Worm (Caenorhabditis elegans): ENCODE measurements around the gene srx-33.

The srx-33 gene

DNA sequence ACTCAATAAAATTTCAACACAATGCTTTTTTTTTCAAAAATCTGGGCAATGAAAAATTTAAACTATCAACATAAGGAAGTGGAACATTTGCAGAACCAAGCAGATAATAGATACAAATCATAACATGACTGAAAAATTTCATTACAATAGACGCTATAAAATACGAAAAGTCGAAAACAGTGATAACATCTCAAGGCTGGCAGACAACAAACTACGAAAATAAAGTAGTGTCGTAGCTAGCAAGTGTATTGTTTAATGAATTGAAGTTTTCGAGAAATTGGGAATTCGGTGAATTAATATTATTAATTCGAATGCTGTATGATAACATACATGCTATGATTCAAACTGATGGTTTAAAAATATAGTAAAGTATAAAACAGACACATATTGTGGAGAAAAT, 21.9 kb downstream of the srx-33 start:
- TF ChIP-seq him-1 (tag; optimal IDR thresholded peaks at IDR 0.05) (no peak), dao-5 (tag; optimal IDR thresholded peaks at IDR 0.05) (no peak), W03F9.2 (tag; optimal IDR thresholded peaks at IDR 0.05) (no peak)

DNA sequence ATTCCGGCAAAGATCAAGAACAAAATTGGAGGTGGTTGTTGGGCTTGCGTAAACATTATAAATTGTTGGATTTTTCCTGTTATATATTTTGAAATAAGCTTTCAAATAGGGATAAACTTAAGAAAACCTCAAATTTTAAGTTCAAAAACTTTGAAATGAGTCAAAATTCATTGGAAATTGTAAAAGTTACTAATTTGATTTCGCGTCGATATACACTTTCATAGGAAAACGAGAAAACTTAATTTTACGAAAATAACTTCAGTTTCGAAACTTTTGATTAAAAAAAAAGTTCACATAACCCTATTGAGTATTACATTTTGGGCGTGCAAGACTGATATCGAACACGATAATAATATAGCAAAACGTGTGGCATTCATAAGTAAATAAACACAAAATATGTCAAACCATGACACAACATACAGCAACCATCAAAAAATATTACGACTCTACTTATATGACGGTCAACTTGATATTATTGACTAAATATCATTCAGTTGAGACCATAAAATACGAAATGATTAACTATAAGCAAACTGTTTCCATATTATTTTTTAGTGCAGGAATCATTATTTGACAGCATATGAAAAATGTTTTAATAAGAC, 22.5 kb downstream of the srx-33 start:
- no peak for TF ChIP-seq him-1 (tag; optimal IDR thresholded peaks at IDR 0.05)
- no peak for TF ChIP-seq W03F9.2 (tag; optimal IDR thresholded peaks at IDR 0.05)
- no peak for TF ChIP-seq dao-5 (tag; optimal IDR thresholded peaks at IDR 0.05)

DNA sequence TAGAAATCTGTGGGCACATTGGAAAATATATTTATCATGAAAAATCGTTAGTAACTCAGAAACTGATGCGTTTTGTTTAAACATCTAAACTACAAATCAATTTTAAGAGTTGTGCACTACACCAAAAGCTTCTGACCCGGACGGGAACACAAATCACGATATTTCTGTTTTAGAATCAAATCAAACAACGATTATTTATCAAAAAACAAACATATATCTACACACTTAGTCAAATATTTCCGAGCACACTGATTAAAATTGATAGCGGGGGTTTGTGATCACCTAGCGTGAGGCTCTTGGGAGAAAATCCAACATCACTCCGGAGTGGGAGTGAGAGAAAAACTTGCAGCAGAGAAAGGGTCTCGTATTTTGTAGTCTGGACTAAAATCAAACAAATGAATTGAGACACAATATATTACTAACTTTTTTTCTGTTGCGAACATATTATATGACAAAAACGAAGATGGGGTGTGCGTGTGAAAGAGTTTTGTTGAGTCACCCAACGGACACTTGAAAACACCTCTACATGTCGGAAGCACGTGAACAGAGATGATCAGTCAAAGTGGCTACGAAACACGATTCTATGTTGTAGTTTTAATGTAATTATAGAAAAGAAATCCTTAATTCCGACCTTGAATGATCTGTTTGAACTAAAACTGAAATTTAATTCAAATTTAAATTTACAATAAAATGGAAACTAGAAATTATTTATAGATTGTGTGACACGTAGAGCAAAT, 23.3 kb downstream of the srx-33 start:
- TF ChIP-seq dao-5 (tag; optimal IDR thresholded peaks at IDR 0.05) (no peak), W03F9.2 (tag; optimal IDR thresholded peaks at IDR 0.05) (no peak), him-1 (tag; optimal IDR thresholded peaks at IDR 0.05) (no peak)

DNA sequence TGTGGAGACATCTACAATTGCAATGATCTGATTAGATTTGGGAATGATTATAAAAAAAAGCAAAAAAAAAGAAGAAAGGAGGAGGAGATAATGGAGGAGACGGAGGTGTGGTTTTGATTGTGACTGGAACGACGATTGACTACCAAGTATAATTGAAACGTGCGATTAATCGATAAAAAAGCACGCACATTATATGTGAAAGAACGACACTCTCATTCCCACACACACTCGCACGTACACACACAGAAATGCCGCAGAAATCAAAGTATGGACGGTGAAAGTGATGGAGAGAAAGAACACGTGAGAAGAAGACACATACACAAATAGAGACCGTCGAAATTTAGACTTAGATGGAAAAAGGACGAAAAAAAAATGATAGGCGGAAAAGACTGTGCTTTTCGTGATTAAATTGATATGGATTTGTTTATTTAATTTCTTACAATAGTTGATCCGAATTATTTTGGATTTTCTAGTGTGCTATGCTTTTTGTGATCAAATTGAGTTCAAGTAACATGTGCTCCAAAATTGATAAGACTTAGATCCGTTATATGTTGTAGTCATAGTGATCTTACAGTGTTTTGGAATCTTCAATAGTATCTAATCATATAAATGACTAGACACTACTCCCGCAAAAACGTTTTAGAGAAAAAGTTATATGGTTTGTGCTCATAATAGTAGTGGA, 24.8 kb downstream of the srx-33 start, which contains the start of gene nhr-135:
Gene nhr-135 (minus strand): TSS at position 51 of the 682 bp plus-strand sequence.
- TF ChIP-seq W03F9.2 (tag; optimal IDR thresholded peaks at IDR 0.05): peak; percentile 42
- TF ChIP-seq him-1 (tag; optimal IDR thresholded peaks at IDR 0.05): no peak

DNA sequence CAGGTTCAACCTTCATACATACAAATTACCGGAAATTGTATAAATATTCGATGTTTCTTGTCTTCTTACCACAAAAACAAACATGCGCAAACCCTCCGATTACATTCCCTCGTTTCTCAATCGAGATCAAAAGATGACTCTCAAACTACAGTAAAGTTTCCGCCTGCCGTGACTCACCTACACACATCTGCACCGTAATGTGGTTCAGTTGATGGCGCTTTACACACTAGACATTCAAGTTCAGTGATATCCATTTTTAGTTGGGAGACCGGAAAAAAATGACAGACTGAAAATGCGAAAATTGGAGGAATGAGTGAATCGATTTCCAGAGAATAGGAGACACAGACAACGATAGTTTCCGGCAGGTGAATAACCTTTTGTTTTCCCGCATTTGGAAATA, 27.4 kb downstream of the srx-33 start, which contains the start of gene nhr-286:
Gene nhr-286 (minus strand): TSS at position 324 of the 400 bp plus-strand sequence.
- TF ChIP-seq dao-5 (tag; optimal IDR thresholded peaks at IDR 0.05) (no peak), W03F9.2 (tag; optimal IDR thresholded peaks at IDR 0.05) (no peak), him-1 (tag; optimal IDR thresholded peaks at IDR 0.05) (no peak)

DNA sequence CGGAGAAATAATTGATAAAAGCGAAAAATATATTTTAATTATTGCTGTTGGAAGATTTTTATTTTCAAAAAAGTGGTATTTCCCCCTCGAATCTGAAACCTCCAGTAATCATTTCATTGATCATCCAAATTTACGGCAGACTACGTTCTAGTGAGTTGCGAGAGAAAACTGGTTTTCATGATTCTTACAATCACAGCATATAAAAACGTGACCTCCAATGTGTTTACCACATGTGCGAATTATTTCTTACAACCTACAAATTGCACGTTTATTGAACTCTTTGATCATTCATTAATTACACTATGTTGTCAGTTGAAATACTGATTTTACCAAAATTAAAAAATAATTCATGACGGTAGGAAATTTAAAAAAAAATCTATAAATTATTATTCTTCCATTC, 29.5 kb downstream of the srx-33 start:
- TF ChIP-seq W03F9.2 (tag; optimal IDR thresholded peaks at IDR 0.05): peak; percentile 7
- TF ChIP-seq dao-5 (tag; optimal IDR thresholded peaks at IDR 0.05): no peak

DNA sequence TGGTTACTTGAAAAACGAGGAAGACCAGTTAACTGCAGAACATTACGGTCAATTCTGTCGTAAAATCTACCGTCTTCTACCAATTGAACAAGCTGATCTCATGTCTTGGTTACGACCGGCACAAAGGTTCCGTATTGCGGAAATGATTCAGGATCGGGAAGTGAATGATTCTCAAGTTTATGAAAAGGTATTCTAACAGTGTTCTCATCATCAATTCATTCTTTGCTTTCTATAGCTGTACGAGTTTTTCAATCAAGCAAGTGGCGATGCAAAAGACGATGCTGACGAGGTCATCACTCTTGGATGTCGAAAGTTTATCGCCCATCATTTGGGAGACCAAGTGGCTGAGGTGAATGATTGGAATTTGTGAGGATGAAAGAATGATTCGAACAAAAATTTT, 31.4 kb downstream of the srx-33 start:
- no peak for TF ChIP-seq W03F9.2 (tag; optimal IDR thresholded peaks at IDR 0.05)
- no peak for TF ChIP-seq him-1 (tag; optimal IDR thresholded peaks at IDR 0.05)
- no peak for TF ChIP-seq dao-5 (tag; optimal IDR thresholded peaks at IDR 0.05)

DNA sequence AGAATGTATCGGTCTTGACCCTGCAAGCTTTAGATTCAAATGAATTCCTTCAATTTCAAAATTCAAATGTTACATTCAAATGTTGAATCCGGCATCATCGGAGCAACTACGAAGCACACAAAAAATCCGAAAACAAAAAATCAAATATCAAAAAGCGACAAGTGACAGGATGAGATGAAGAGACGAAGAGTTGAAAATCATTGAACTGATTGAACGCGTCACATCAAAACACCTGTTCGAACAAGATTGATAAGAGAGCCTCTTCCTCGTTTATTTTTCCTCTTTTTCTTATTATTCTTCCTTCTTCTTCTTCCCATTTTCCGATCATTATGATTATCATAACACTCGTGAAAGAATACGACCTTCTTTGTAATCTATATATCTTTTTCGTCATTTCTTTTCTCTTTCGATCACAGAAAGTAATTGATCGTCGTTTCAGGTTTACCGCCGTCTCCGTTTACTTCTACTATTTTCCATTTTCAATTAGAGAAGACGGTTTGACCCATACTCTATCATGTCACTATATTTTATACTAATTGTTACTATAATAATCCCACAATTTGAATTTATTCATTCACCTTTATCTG, 33.1 kb downstream of the srx-33 start, which contains the start of gene VC5.2:
Gene VC5.2 (plus strand): TSS at position 439 of the 587 bp plus-strand sequence.
- TF ChIP-seq dao-5 (tag; optimal IDR thresholded peaks at IDR 0.05) (no peak), W03F9.2 (tag; optimal IDR thresholded peaks at IDR 0.05) (no peak), him-1 (tag; optimal IDR thresholded peaks at IDR 0.05) (no peak)

DNA sequence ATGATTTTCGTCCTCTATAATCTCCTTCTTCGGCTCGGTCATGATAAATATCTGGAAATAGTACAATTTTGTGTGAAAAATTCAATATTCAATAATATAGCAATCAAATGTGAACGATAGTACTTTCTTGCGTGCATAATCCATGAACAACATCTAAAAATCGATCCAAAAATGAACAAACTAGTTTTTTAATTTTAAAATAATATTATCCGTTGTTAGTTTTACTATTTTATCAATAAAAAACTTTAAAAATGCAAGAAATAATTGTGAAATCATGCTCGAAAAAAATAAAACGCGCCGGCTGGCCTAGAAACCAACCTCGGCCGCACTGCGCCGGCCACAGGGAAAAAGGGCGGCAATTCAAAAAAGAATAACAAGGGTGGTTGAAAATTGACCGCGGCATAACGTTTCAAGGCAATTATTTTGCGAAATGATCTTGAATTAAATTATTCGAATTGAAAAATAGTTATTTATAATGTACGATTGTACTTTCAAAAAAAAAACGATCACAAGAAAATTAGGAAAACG, 34.0 kb downstream of the srx-33 start, which contains the start of gene mys-1:
Gene mys-1 (minus strand): TSS at position 51 of the 528 bp plus-strand sequence.
- TF ChIP-seq W03F9.2 (tag; optimal IDR thresholded peaks at IDR 0.05) (peak; percentile 55), him-1 (tag; optimal IDR thresholded peaks at IDR 0.05) (peak; percentile 0), dao-5 (tag; optimal IDR thresholded peaks at IDR 0.05) (no peak)

DNA sequence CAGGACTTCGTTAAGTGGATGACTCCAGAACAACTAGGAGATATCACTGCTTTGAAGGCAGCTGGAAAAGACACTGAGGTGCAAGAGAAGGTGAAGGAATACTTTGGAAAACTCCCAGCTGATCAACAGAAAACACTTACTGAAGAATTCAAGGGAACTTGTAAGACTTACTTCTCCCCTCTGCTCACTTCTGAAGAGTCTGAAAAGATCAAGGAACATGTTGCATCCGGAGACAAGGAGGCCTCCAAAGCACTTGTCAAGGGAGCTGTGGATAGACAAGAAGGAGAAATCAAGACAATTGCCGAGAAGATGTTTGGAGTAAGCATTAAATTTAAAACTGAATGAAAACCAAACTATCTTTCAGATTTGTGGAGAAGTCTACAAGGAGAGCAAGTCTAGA, 39.3 kb downstream of the srx-33 start:
- TF ChIP-seq W03F9.2 (tag; optimal IDR thresholded peaks at IDR 0.05) (no peak), dao-5 (tag; optimal IDR thresholded peaks at IDR 0.05) (no peak), him-1 (tag; optimal IDR thresholded peaks at IDR 0.05) (no peak)

DNA sequence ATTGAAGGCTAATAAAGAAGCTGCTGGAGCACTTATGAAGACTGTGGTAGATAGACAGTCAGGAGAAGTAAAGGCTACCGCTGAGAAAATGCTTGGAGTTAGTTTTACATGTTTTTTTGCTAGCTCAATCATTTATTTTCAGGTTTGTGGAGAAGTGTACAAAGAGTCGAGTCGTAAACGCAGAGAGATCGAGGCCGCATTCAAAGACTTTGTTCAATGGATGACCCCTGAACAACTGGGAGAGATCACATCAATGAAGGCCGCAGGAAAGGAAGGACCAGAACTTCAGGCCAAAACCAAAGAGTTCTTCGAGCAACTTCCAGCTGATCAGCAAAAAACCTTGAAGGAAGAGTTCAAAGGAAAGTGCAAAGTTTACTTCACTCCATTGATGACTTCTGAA, 39.9 kb downstream of the srx-33 start:
- TF ChIP-seq dao-5 (tag; optimal IDR thresholded peaks at IDR 0.05) (no peak), W03F9.2 (tag; optimal IDR thresholded peaks at IDR 0.05) (no peak), him-1 (tag; optimal IDR thresholded peaks at IDR 0.05) (no peak)

DNA sequence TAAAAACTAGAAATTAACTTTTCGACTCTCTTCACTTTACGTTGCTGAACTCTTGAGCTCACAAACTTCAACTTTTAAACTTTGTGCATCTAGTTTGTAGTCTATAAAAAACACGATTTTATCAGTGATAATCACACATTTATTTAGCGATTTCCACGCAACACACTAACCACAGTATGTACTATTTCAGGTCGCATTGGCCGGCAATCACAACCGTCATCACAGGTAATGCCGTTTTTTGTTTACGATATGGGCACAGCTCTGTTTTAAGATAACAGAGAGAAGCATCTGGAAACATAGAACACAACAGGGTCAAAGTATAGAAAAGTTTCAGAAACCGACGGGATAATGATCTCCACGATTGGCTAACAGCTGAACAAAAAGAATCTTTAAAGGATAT, 42.5 kb downstream of the srx-33 start:
- TF ChIP-seq W03F9.2 (tag; optimal IDR thresholded peaks at IDR 0.05) (no peak), dao-5 (tag; optimal IDR thresholded peaks at IDR 0.05) (no peak), him-1 (tag; optimal IDR thresholded peaks at IDR 0.05) (no peak)

DNA sequence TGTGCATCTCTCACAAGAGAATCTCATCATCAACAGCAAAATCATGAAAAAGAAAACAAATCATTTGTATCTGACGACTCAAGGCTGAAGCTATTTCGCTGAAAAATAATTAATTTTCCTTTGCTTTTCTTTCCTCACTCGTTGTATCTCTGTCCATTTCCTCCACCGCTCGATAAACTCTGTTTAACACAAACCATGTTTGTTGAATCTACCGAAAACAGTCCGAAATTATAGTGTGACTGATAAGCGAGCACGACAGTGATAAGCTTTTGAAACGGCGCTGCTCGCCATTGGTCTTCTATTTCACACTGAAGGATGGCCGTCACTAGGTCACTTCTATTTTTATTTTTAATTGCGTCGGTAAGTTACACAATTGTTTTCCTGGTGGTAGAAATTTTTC, 43.0 kb downstream of the srx-33 start, which contains the start of gene npa-1:
Gene npa-1 (plus strand): TSS at position 142 of the 400 bp plus-strand sequence.
- TF ChIP-seq dao-5 (tag; optimal IDR thresholded peaks at IDR 0.05) (no peak), him-1 (tag; optimal IDR thresholded peaks at IDR 0.05) (no peak), W03F9.2 (tag; optimal IDR thresholded peaks at IDR 0.05) (no peak)

Data from whole organism, L4/young adult.